Worm (Caenorhabditis elegans) whole organism, late embryonic: ENCODE results near the gene ceh-100.
A peak's percentile ranks its signal among the peaks of the same experiment; 100 is the strongest.

Experiments
- C38D4.7 ChIP-seq: fragments of 200-800 bp; sonication (Bioruptor generic); optimal IDR thresholded peaks from 2 replicates; lab custom pipeline; 2018; ENCODE audit warnings: mild to moderate bottlenecking, missing genetic modification characterization, moderate library complexity, missing compliant biosample characterization
- F13H6.1 ChIP-seq: sonication (generic microtip); optimal IDR thresholded peaks from 2 replicates; lab custom pipeline; 2016; ENCODE audit warnings: missing genetic modification characterization, missing compliant biosample characterization
- K02D7.2 ChIP-seq: sonication (generic microtip); optimal IDR thresholded peaks from 2 replicates; lab custom pipeline; 2017; ENCODE audit warnings: mild to moderate bottlenecking, missing genetic modification characterization, missing compliant biosample characterization
- K09A11.1 ChIP-seq: sonication (generic microtip); optimal IDR thresholded peaks from 2 replicates; lab custom pipeline; 2017; ENCODE audit warnings: antibody characterized with exemption, mild to moderate bottlenecking, missing genetic modification characterization, missing compliant biosample characterization; ENCODE audit not compliant: insufficient read depth
- Y22D7AL.16 ChIP-seq: sonication (generic microtip); optimal IDR thresholded peaks from 2 replicates; lab custom pipeline; 2016; ENCODE audit warnings: missing genetic modification characterization, missing compliant biosample characterization
- ama-1 ChIP-seq: fragments of 150-350 bp; optimal IDR thresholded peaks from 2 replicates; lab custom pipeline; 2014
- ceh-19 ChIP-seq: fragments of 200-800 bp; sonication (Bioruptor generic); optimal IDR thresholded peaks from 2 replicates; lab custom pipeline; 2018; ENCODE audit warnings: mild to moderate bottlenecking, missing genetic modification characterization, missing compliant biosample characterization
- ceh-2 ChIP-seq: sonication (generic microtip); optimal IDR thresholded peaks from 2 replicates; lab custom pipeline; 2016; ENCODE audit warnings: missing genotype, missing genetic modification characterization, missing compliant biosample characterization
- ceh-24 ChIP-seq: sonication (generic microtip); optimal IDR thresholded peaks from 2 replicates; lab custom pipeline; 2016; ENCODE audit warnings: mild to moderate bottlenecking, missing genetic modification characterization, missing compliant biosample characterization
- ceh-34 ChIP-seq: sonication (generic microtip); optimal IDR thresholded peaks from 2 replicates; lab custom pipeline; 2016; ENCODE audit warnings: mild to moderate bottlenecking, missing genetic modification characterization, missing compliant biosample characterization
- che-1 ChIP-seq: sonication (generic microtip); optimal IDR thresholded peaks from 2 replicates; lab custom pipeline; 2016; ENCODE audit warnings: mild to moderate bottlenecking, missing genetic modification characterization, missing compliant biosample characterization
- dve-1 ChIP-seq: sonication (generic microtip); optimal IDR thresholded peaks from 2 replicates; lab custom pipeline; 2017; ENCODE audit warnings: antibody characterized with exemption, mild to moderate bottlenecking, missing genetic modification characterization, missing compliant biosample characterization
- elt-2 ChIP-seq: sonication (generic microtip); optimal IDR thresholded peaks from 2 replicates; lab custom pipeline; 2016; ENCODE audit warnings: missing genetic modification reagents, missing genetic modification characterization, missing compliant biosample characterization
- ets-4 ChIP-seq: sonication (generic microtip); optimal IDR thresholded peaks from 2 replicates; lab custom pipeline; 2016; ENCODE audit warnings: missing genetic modification characterization, missing compliant biosample characterization
- eyg-1 ChIP-seq: sonication (generic microtip); optimal IDR thresholded peaks from 2 replicates; lab custom pipeline; 2016; ENCODE audit warnings: missing genotype, missing genetic modification characterization, missing compliant biosample characterization
- fkh-6 ChIP-seq: sonication (generic microtip); optimal IDR thresholded peaks from 2 replicates; lab custom pipeline; 2016; ENCODE audit warnings: missing genetic modification characterization, missing compliant biosample characterization
- hlh-13 ChIP-seq: fragments of 200-800 bp; sonication (Bioruptor generic); optimal IDR thresholded peaks from 2 replicates; lab custom pipeline; 2018; ENCODE audit warnings: mild to moderate bottlenecking, missing genetic modification characterization, missing compliant biosample characterization
- hlh-15 ChIP-seq: sonication (generic microtip); optimal IDR thresholded peaks from 2 replicates; lab custom pipeline; 2016; ENCODE audit warnings: missing genetic modification characterization, missing compliant biosample characterization
- hlh-30 ChIP-seq: sonication (generic microtip); optimal IDR thresholded peaks from 2 replicates; lab custom pipeline; 2017; ENCODE audit warnings: antibody characterized with exemption, missing genetic modification characterization, missing compliant biosample characterization; ENCODE audit not compliant: insufficient read depth
- lim-6 ChIP-seq: sonication (generic microtip); optimal IDR thresholded peaks from 2 replicates; lab custom pipeline; 2016; ENCODE audit warnings: missing genetic modification characterization, missing compliant biosample characterization
- lin-11 ChIP-seq: fragments of 200-800 bp; sonication (Bioruptor generic); optimal IDR thresholded peaks from 2 replicates; lab custom pipeline; 2018; ENCODE audit warnings: mild to moderate bottlenecking, missing genetic modification characterization, missing compliant biosample characterization
- npax-4 ChIP-seq: sonication (generic microtip); optimal IDR thresholded peaks from 2 replicates; lab custom pipeline; 2016; ENCODE audit warnings: missing genetic modification characterization, missing compliant biosample characterization
- pag-3 ChIP-seq: sonication (generic microtip); optimal IDR thresholded peaks from 2 replicates; lab custom pipeline; 2016; ENCODE audit warnings: missing compliant biosample characterization, missing genetic modification characterization, borderline replicate concordance
- pat-9 ChIP-seq: fragments of 200-800 bp; sonication (Bioruptor generic); optimal IDR thresholded peaks from 2 replicates; lab custom pipeline; 2018; ENCODE audit warnings: mild to moderate bottlenecking, missing genetic modification characterization, moderate library complexity, missing compliant biosample characterization
- pax-1 ChIP-seq: fragments of 150-350 bp; optimal IDR thresholded peaks from 2 replicates; lab custom pipeline; 2014; ENCODE audit warnings: missing biosample characterization, missing genetic modification characterization
- pha-2 ChIP-seq: sonication (generic microtip); optimal IDR thresholded peaks from 2 replicates; lab custom pipeline; 2017; ENCODE audit warnings: mild to moderate bottlenecking, missing genetic modification characterization, missing compliant biosample characterization
- pqm-1 ChIP-seq: sonication (generic microtip); optimal IDR thresholded peaks from 2 replicates; lab custom pipeline; 2016; ENCODE audit warnings: missing genetic modification characterization, missing compliant biosample characterization
- ref-2 ChIP-seq: sonication (generic microtip); optimal IDR thresholded peaks from 2 replicates; lab custom pipeline; 2016; ENCODE audit warnings: missing genetic modification characterization, missing compliant biosample characterization
- rnt-1 ChIP-seq: sonication (generic microtip); optimal IDR thresholded peaks from 2 replicates; lab custom pipeline; 2016; ENCODE audit warnings: missing genetic modification characterization, missing compliant biosample characterization
- sdc-2 ChIP-seq: sonication (generic microtip); optimal IDR thresholded peaks from 2 replicates; lab custom pipeline; 2016; ENCODE audit warnings: missing genotype, missing genetic modification characterization, missing compliant biosample characterization
- tbx-2 ChIP-seq: sonication (generic microtip); optimal IDR thresholded peaks from 2 replicates; lab custom pipeline; 2016; ENCODE audit warnings: missing genetic modification characterization, missing compliant biosample characterization
- tbx-7 ChIP-seq: sonication (generic microtip); optimal IDR thresholded peaks from 2 replicates; lab custom pipeline; 2016; ENCODE audit warnings: missing genotype, missing genetic modification characterization, missing compliant biosample characterization
- unc-55 ChIP-seq: sonication (generic microtip); optimal IDR thresholded peaks from 2 replicates; lab custom pipeline; 2017; ENCODE audit warnings: missing biosample characterization, missing genetic modification reagents, missing genetic modification characterization
- zip-5 ChIP-seq: sonication (generic microtip); optimal IDR thresholded peaks from 2 replicates; lab custom pipeline; 2016; ENCODE audit warnings: missing genetic modification characterization, missing compliant biosample characterization

The ceh-100 gene

ce11 chrII:12549613-12550012 lies 53.9 kb downstream of the ceh-100 start:
- no peak for TF ChIP-seq lim-6 (tag; lab: Kevin White, UChicago)
- no peak for TF ChIP-seq Y22D7AL.16 (tag; lab: Kevin White, UChicago)
- no peak for TF ChIP-seq sdc-2 (tag; lab: Kevin White, UChicago)
- no peak for TF ChIP-seq K02D7.2 (tag; lab: Kevin White, UChicago)
- no peak for TF ChIP-seq npax-4 (tag; lab: Kevin White, UChicago)

DNA sequence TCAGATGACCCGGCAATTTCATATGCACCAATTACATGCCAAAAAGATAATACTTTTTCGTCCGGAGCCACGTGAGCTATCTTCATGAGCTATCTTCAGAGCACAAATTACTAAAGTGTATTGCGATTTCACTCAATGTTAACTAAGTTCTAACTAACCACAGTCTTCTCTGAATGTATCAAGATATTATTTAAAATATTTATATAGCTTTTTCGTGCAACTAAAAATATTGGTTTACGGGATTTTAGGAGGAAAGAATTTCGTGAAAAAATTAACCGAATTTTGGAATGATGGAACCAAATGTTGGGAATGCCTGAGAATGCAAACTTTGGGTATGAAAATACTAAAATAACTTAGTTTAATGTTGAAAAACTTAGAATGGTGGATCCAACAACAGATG lies 55.9 kb downstream of the ceh-100 start, which contains the start of gene F49C5.16:
F49C5.16 (plus strand) TSS at position 301 of the 400 bp plus-strand sequence.
- TF ChIP-seq lin-11 (tag; lab: Kevin White, UChicago) (no peak), eyg-1 (no peak), dve-1 (no peak), hlh-13 (GFP tag; lab: Kevin White, UChicago) (no peak), F13H6.1 (tag; lab: Kevin White, UChicago) (no peak), tbx-2 (tag; lab: Kevin White, UChicago) (no peak), K02D7.2 (tag; lab: Kevin White, UChicago) (no peak), rnt-1 (tag; lab: Kevin White, UChicago) (no peak), lim-6 (tag; lab: Kevin White, UChicago) (no peak), ceh-34 (no peak), pat-9 (no peak), hlh-30 (tag; lab: Kevin White, UChicago) (no peak), pax-1 (no peak), hlh-15 (tag; lab: Kevin White, UChicago) (no peak), fkh-6 (tag; lab: Kevin White, UChicago) (no peak)

DNA sequence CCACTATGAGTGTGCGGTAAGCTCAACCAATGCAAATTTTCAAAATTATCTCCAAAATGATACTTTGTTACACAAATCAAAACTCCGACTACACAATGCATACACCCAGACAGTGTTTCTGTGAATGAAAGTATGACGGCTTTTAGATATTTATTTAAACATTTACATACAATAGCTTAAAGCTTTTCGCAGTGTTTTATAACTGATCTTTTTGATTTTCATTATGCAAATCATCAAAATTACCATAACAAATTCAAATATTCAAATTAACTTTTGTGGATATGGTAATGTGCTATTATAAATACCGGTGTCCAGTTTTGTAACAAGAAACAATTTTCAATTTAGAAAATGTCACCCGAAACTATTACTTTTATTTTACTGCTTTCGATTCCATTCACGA lies 57.1 kb downstream of the ceh-100 start, which contains the start of the genes F49C5.5 and F49C5.10:
F49C5.5 (minus strand) TSS at position 101 of the 400 bp plus-strand sequence.
F49C5.10 (plus strand) TSS at position 344 of the 400 bp plus-strand sequence.
- TF ChIP-seq pag-3 (tag; lab: Kevin White, UChicago) (no peak), ceh-24 (tag; lab: Kevin White, UChicago) (no peak), pax-1 (no peak), C38D4.7 (no peak), che-1 (tag; lab: Kevin White, UChicago) (no peak), ets-4 (tag; lab: Kevin White, UChicago) (no peak), pqm-1 (no peak), tbx-7 (tag; lab: Kevin White, UChicago) (no peak), lin-11 (tag; lab: Kevin White, UChicago) (no peak), ref-2 (tag; lab: Kevin White, UChicago) (no peak), ama-1 (lab: Kevin White, UChicago) (no peak), K09A11.1 (tag; lab: Kevin White, UChicago) (no peak), ceh-19 (GFP tag; lab: Kevin White, UChicago) (no peak)
- TF ChIP-seq, all 69 proteins: peak for 0

DNA sequence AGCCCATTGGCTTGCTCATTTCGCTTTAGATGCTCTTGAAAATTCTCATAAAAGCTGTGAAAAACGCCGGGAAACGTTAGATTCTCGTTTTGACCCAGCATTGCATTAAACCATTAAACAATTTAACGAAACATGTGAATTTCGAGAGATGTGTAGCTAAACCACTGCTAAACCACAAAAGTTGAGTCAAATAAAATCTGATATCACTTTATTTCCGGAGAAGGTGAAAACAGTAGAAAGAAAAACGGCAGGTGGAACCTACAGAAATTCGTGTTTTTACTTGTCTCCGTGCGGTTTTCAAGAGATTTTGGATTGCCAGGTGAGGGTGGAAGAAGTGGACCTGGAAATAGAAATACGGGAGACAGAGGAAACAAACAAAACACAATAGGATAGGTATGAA lies 58.9 kb downstream of the ceh-100 start, which contains the start of gene F49C5.9:
F49C5.9 (minus strand) TSS at position 101 of the 400 bp plus-strand sequence.
- TF ChIP-seq pha-2 (tag; lab: Kevin White, UChicago) (no peak), lim-6 (tag; lab: Kevin White, UChicago) (no peak), unc-55 (GFP tag; lab: Kevin White, UChicago) (no peak), tbx-7 (tag; lab: Kevin White, UChicago) (no peak), ceh-24 (tag; lab: Kevin White, UChicago) (no peak), F13H6.1 (tag; lab: Kevin White, UChicago) (no peak), ceh-2 (tag; lab: Kevin White, UChicago) (no peak)

- TF ChIP-seq zip-5 (tag; lab: Kevin White, UChicago) (no peak), elt-2 (peak; percentile 89)
These were observed 60.9 kb downstream of the ceh-100 start for ce11 chrII:12542594-12542997.
